Worm (Caenorhabditis elegans) whole organism, L4 larva: Measurements from ENCODE around the gene T10F2.5.
A peak's percentile ranks its signal among the peaks of the same experiment; 100 is the strongest.

Source experiments
- F10B5.3 ChIP-seq: sonication (generic microtip); optimal IDR thresholded peaks from 2 replicates; lab custom pipeline; 2016; ENCODE audit warnings: mild to moderate bottlenecking, missing genetic modification characterization, missing compliant biosample characterization
- F37D6.2 ChIP-seq: sonication (generic microtip); optimal IDR thresholded peaks from 2 replicates; lab custom pipeline; 2016; ENCODE audit warnings: mild to moderate bottlenecking, missing genetic modification characterization, missing compliant biosample characterization
- F44E2.7 ChIP-seq: fragments of 200-800 bp; sonication (Bioruptor generic); IDR thresholded peaks from 2 replicates; pipeline ENCODE4 v2.1.2; 2022; ENCODE audit warnings: missing genetic modification characterization, missing compliant biosample characterization
- F49E8.2 ChIP-seq: sonication (generic microtip); optimal IDR thresholded peaks from 2 replicates; lab custom pipeline; 2016; ENCODE audit warnings: missing compliant biosample characterization, mild to moderate bottlenecking, missing genetic modification characterization, borderline replicate concordance
- Y5F2A.4 ChIP-seq: fragments of 200-800 bp; sonication (Bioruptor generic); optimal IDR thresholded peaks from 2 replicates; lab custom pipeline; 2018; ENCODE audit warnings: mild to moderate bottlenecking, missing genetic modification characterization, missing compliant biosample characterization
- Y75B8A.6 ChIP-seq: fragments of 200-800 bp; sonication (Bioruptor generic); IDR thresholded peaks from 2 replicates; pipeline ENCODE4 v1.3.6; 2022; ENCODE audit warnings: missing genetic modification reagents, missing genetic modification characterization, missing compliant biosample characterization
- ZK337.2 ChIP-seq: fragments of 200-800 bp; sonication (Bioruptor generic); IDR thresholded peaks from 2 replicates; pipeline ENCODE4 v1.3.6; 2022; ENCODE audit warnings: missing genetic modification reagents, missing genetic modification characterization, missing compliant biosample characterization
- aha-1 ChIP-seq: fragments of 150-350 bp; peaks from one replicate; lab custom pipeline; 2014; ENCODE audit warnings: missing biosample characterization, missing genetic modification characterization
- arid-1 ChIP-seq: fragments of 200-800 bp; sonication (Bioruptor generic); conservative IDR thresholded peaks from 2 replicates; pipeline ENCODE4 v1.3.6; 2022; ENCODE audit warnings: missing genetic modification reagents, missing genetic modification characterization, missing compliant biosample characterization
- daf-16 ChIP-seq, 3 experiments: sonication (generic microtip); optimal IDR thresholded peaks; 2 replicates each; lab custom pipeline; 2016 to 2017; ENCODE audit warnings: missing genetic modification characterization in 3 of 3, missing genetic modification reagents in 3 of 3, mild to moderate bottlenecking in 2 of 3, missing compliant biosample characterization in 2 of 3, missing biosample characterization in 1 of 3, moderate library complexity in 1 of 3
- dmd-6 ChIP-seq: fragments of 200-800 bp; sonication (Bioruptor generic); IDR thresholded peaks from 2 replicates; pipeline ENCODE4 v1.3.6; 2022; ENCODE audit warnings: missing genetic modification reagents, missing genetic modification characterization, missing compliant biosample characterization
- dpl-1 ChIP-seq: fragments of 150-350 bp; optimal IDR thresholded peaks from 2 replicates; lab custom pipeline; 2014; ENCODE audit warnings: missing biosample characterization, missing genetic modification reagents, missing genetic modification characterization
- duxl-1 ChIP-seq: sonication (generic microtip); optimal IDR thresholded peaks from 2 replicates; lab custom pipeline; 2016; ENCODE audit warnings: mild to moderate bottlenecking, missing genetic modification characterization, moderate library complexity, missing compliant biosample characterization; ENCODE audit not compliant: poor library complexity
- dve-1 ChIP-seq: sonication (generic microtip); optimal IDR thresholded peaks from 2 replicates; lab custom pipeline; 2017; ENCODE audit warnings: antibody characterized with exemption, mild to moderate bottlenecking, missing genetic modification characterization, missing compliant biosample characterization; ENCODE audit not compliant: insufficient read depth
- egl-27 ChIP-seq: sonication (generic microtip); optimal IDR thresholded peaks from 3 replicates; lab custom pipeline; 2017; ENCODE audit warnings: missing biosample characterization, missing genetic modification reagents, missing genetic modification characterization
- fkh-10 ChIP-seq: fragments of 150-350 bp; optimal IDR thresholded peaks from 2 replicates; lab custom pipeline; 2014; ENCODE audit warnings: missing biosample characterization, missing genetic modification reagents, missing genetic modification characterization
- fos-1 ChIP-seq: fragments of 150-350 bp; optimal IDR thresholded peaks from 2 replicates; lab custom pipeline; 2014; ENCODE audit warnings: missing biosample characterization, missing genetic modification characterization
- hlh-11 ChIP-seq: fragments of 200-800 bp; sonication (Bioruptor generic); optimal IDR thresholded peaks from 2 replicates; lab custom pipeline; 2018; ENCODE audit warnings: mild to moderate bottlenecking, missing genetic modification characterization, missing compliant biosample characterization
- hlh-30 ChIP-seq: sonication (generic microtip); optimal IDR thresholded peaks from 2 replicates; lab custom pipeline; 2017; ENCODE audit warnings: antibody characterized with exemption, mild to moderate bottlenecking, missing genetic modification characterization, missing compliant biosample characterization; ENCODE audit not compliant: insufficient read depth
- hmg-1.1 ChIP-seq: fragments of 200-800 bp; sonication (Bioruptor generic); IDR thresholded peaks from 2 replicates; pipeline ENCODE4 v1.3.6; 2022; ENCODE audit warnings: missing genetic modification reagents, missing genetic modification characterization, missing compliant biosample characterization
- lin-13 ChIP-seq: fragments of 150-350 bp; optimal IDR thresholded peaks from 2 replicates; lab custom pipeline; 2014; ENCODE audit warnings: missing biosample characterization, missing genetic modification reagents, missing genetic modification characterization
- lin-15B ChIP-seq: fragments of 150-350 bp; sonication (generic microtip); optimal IDR thresholded peaks from 3 replicates; lab custom pipeline; 2014; ENCODE audit warnings: missing biosample characterization, missing genetic modification characterization
- lin-29 ChIP-seq: fragments of 200-800 bp; sonication (Bioruptor generic); IDR thresholded peaks from 2 replicates; pipeline ENCODE4 v1.3.6; 2022; ENCODE audit warnings: missing genetic modification reagents, missing genetic modification characterization, missing compliant biosample characterization
- lin-38 ChIP-seq: fragments of 200-800 bp; sonication (Bioruptor generic); IDR thresholded peaks from 2 replicates; pipeline ENCODE4 v1.3.6; 2022; ENCODE audit warnings: missing genetic modification reagents, missing genetic modification characterization, missing compliant biosample characterization
- lsy-2 ChIP-seq, 2 experiments: fragments of 150-350 bp in 1 of 2; sonication (generic microtip) in 1 of 2; optimal IDR thresholded peaks; 2 replicates each; lab custom pipeline; 2014 to 2017; ENCODE audit warnings: missing biosample characterization in 2 of 2, missing genetic modification characterization in 2 of 2
- mdl-1 ChIP-seq, 2 experiments: fragments of 150-350 bp in 1 of 2; sonication (generic microtip) in 1 of 2; optimal IDR thresholded peaks; 2 replicates each; lab custom pipeline; 2014 to 2017; ENCODE audit warnings: missing biosample characterization in 2 of 2, missing genetic modification characterization in 2 of 2
- mdt-29 ChIP-seq: fragments of 200-800 bp; sonication (Bioruptor generic); IDR thresholded peaks from 2 replicates; pipeline ENCODE4 v1.3.6; 2022; ENCODE audit warnings: missing genetic modification reagents, missing genetic modification characterization, missing compliant biosample characterization
- mxl-2 ChIP-seq: fragments of 200-800 bp; sonication (Bioruptor generic); conservative IDR thresholded peaks from 2 replicates; pipeline ENCODE4 v1.3.6; 2022; ENCODE audit warnings: missing genetic modification reagents, missing genetic modification characterization, missing compliant biosample characterization
- mxl-3 ChIP-seq: fragments of 200-800 bp; sonication (Bioruptor generic); optimal IDR thresholded peaks from 2 replicates; lab custom pipeline; 2018; ENCODE audit warnings: mild to moderate bottlenecking, missing genetic modification characterization, missing compliant biosample characterization
- nhr-25 ChIP-seq: sonication (generic microtip); optimal IDR thresholded peaks from 2 replicates; lab custom pipeline; 2017; ENCODE audit warnings: missing genetic modification characterization, mild to moderate bottlenecking, missing compliant biosample characterization, antibody characterized with exemption, moderate library complexity, borderline replicate concordance; ENCODE audit not compliant: insufficient read depth
- nhr-28 ChIP-seq: fragments of 150-350 bp; optimal IDR thresholded peaks from 2 replicates; lab custom pipeline; 2014; ENCODE audit warnings: missing biosample characterization, missing genetic modification characterization
- nhr-6 ChIP-seq: fragments of 150-350 bp; optimal IDR thresholded peaks from 2 replicates; lab custom pipeline; 2014; ENCODE audit warnings: missing biosample characterization, missing genetic modification characterization
- pqm-1 ChIP-seq: sonication (generic microtip); optimal IDR thresholded peaks from 2 replicates; lab custom pipeline; 2017; ENCODE audit warnings: missing biosample characterization, missing genetic modification characterization
- spr-1 ChIP-seq: sonication (generic microtip); optimal IDR thresholded peaks from 2 replicates; lab custom pipeline; 2016; ENCODE audit warnings: mild to moderate bottlenecking, missing genetic modification characterization, missing compliant biosample characterization
- unc-62 ChIP-seq, 3 experiments: fragments of 150-350 bp in 1 of 3; sonication (generic microtip); optimal IDR thresholded peaks in 2 of 3; peaks in 1 of 3; 1 replicate in 1 of 3; 2 replicates in 2 of 3; lab custom pipeline; 2014 to 2017; ENCODE audit warnings: missing biosample characterization in 3 of 3, missing genetic modification characterization in 3 of 3, missing genetic modification reagents in 3 of 3, missing genotype in 1 of 3
- zfp-2 ChIP-seq: sonication (generic microtip); optimal IDR thresholded peaks from 2 replicates; lab custom pipeline; 2016; ENCODE audit warnings: mild to moderate bottlenecking, missing genetic modification characterization, missing compliant biosample characterization
- zfp-3 ChIP-seq: fragments of 200-800 bp; sonication (Bioruptor generic); conservative IDR thresholded peaks from 2 replicates; pipeline ENCODE4 v1.3.6; 2022; ENCODE audit warnings: missing genetic modification reagents, missing genetic modification characterization, missing compliant biosample characterization
- ztf-7 ChIP-seq: fragments of 150-350 bp; optimal IDR thresholded peaks from 2 replicates; lab custom pipeline; 2014; ENCODE audit warnings: missing biosample characterization, missing genetic modification characterization

Gene T10F2.5

DNA sequence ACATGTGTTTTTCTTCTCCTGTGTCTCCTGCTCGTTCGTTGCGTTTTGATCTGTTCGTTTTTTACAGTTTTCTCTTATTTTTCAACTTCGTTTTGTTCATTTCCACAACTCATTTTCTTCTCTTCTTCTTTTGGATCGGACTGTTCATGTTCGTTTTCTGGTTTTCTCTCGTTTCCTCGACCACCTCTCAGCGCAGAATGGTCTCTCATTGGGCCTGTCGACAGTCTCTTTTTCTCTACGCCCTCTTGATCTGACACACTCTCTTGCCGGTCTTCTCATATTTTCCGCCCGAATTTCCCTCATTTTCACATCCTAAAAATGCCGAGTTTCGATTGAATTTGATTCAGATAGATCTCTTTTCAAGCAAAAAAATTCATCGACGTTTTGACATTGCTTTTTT lies 22.2 kb upstream of the T10F2.5 start:
- TF ChIP-seq lin-13 (GFP tag; lab: Kevin White, UChicago) (no peak), aha-1 (tag; lab: Kevin White, UChicago) (peak; percentile 5), nhr-28 (tag; lab: Kevin White, UChicago) (peak; percentile 4)

DNA sequence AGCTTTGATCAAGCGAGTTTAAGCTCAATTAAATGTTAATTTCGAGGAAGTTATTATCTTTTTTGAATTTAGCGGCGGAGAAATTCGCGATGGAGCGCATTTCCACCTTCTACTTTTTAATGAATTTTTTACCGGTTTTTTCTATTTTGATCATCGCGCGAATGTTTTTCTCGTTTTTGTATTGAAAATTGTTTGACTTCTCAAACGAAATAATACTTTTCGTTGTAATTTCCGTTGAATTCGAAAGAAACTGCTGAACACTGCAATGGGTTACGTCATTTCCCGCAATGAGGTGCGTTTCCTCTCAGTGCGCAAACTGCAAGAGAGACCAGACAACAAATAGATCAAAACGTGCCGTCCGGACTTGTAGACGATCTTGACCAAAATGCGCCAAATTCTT lies 21.8 kb upstream of the T10F2.5 start:
- peak in 1 of 2 experiments; percentile 38 for TF ChIP-seq mdl-1 (tag; optimal IDR thresholded peaks at IDR 0.05; lab: Kevin White, UChicago)
- peak; percentile 19 for TF ChIP-seq hlh-11 (tag; lab: Kevin White, UChicago)
- TF ChIP-seq pqm-1 (tag; lab: Kevin White, UChicago) = no peak
- TF ChIP-seq dpl-1 (GFP tag; lab: Kevin White, UChicago) = peak; percentile 1
- no peak for TF ChIP-seq ztf-7 (tag; lab: Kevin White, UChicago)
- no peak for TF ChIP-seq ZK337.2 (GFP tag; lab: Robert Waterston, UW)
- no peak for TF ChIP-seq spr-1 (tag; lab: Kevin White, UChicago)
- TF ChIP-seq mxl-3 (GFP tag; lab: Kevin White, UChicago) = peak; percentile 18
- TF ChIP-seq lin-38 = peak; percentile 72
- TF ChIP-seq hlh-30 (tag; lab: Kevin White, UChicago) = peak; percentile 10
- TF ChIP-seq zfp-2 (tag; lab: Kevin White, UChicago) = no peak
- TF ChIP-seq lin-15B (tag; lab: Kevin White, UChicago) = no peak
- TF ChIP-seq nhr-6 (tag; lab: Kevin White, UChicago) = no peak
- TF ChIP-seq, all 104 proteins: peak for 6

DNA sequence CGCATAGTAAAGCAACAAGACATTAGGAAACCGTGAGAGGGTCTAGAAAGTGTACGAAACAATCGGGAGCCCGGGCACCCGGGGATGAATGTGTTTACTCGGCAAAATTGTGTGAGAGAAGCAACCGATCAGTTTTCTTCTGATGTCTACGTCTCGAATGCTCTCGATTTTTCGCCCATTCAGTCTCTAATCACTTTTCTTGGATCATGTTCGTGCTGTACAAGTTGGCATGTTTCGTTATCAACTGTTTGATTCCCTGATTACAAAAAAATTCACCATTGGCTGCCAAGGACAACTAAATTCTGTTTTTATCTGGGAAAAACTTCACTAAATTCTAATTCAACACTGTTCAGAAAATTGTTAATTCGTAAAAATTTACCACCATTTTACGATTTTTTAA lies 21.2 kb upstream of the T10F2.5 start:
- no peak for TF ChIP-seq arid-1 (GFP tag; lab: Robert Waterston, UW)
- TF ChIP-seq Y5F2A.4 (GFP tag; lab: Kevin White, UChicago) = no peak
- no peak for TF ChIP-seq duxl-1 (tag; lab: Kevin White, UChicago)
- TF ChIP-seq mdt-29 (GFP tag; lab: Robert Waterston, UW) = no peak
- peak in 1 of 2 experiments; percentile 76 for TF ChIP-seq unc-62 (GFP tag; optimal IDR thresholded peaks at IDR 0.05 in 1 of 2; lab: Kevin White, UChicago)
- no peak for TF ChIP-seq unc-62 (tag; optimal IDR thresholded peaks at IDR 0.05; lab: Kevin White, UChicago)
- TF ChIP-seq zfp-3 (GFP tag; lab: Robert Waterston, UW) = no peak
- TF ChIP-seq mdl-1 (tag; optimal IDR thresholded peaks at IDR 0.05; lab: Kevin White, UChicago) = no peak
- peak; percentile 31 for TF ChIP-seq nhr-28 (tag; lab: Kevin White, UChicago)
- TF ChIP-seq F44E2.7 (GFP tag; lab: Robert Waterston, UW) = no peak
- no peak for TF ChIP-seq F49E8.2 (tag; lab: Kevin White, UChicago)
- no peak for TF ChIP-seq egl-27 (tag; lab: Kevin White, UChicago)
- TF ChIP-seq Y75B8A.6 (GFP tag; lab: Robert Waterston, UW) = no peak
- TF ChIP-seq mxl-2 (GFP tag; lab: Robert Waterston, UW) = no peak
- peak; percentile 22 for TF ChIP-seq aha-1 (tag; lab: Kevin White, UChicago)
- no peak for TF ChIP-seq F37D6.2 (tag; lab: Kevin White, UChicago)
- peak; percentile 20 for TF ChIP-seq dve-1
- TF ChIP-seq fkh-10 (GFP tag; lab: Kevin White, UChicago) = no peak
- TF ChIP-seq dmd-6 (GFP tag; lab: Robert Waterston, UW) = peak; percentile 46
- no peak for TF ChIP-seq lin-29 (GFP tag; lab: Robert Waterston, UW)
- TF ChIP-seq hmg-1.1 = no peak
- TF ChIP-seq daf-16 (GFP tag; optimal IDR thresholded peaks at IDR 0.05; lab: Kevin White, UChicago) = no peak
- peak; percentile 51 for TF ChIP-seq daf-16 (tag; optimal IDR thresholded peaks at IDR 0.05; lab: Kevin White, UChicago)
- no peak for TF ChIP-seq fos-1 (tag; lab: Kevin White, UChicago)
- TF ChIP-seq F10B5.3 (tag; lab: Kevin White, UChicago) = no peak
- TF ChIP-seq lsy-2 (tag; optimal IDR thresholded peaks at IDR 0.05; lab: Kevin White, UChicago) = no peak
- TF ChIP-seq nhr-25 (tag; lab: Kevin White, UChicago) = no peak
- peak; percentile 9 for TF ChIP-seq pqm-1 (tag; lab: Kevin White, UChicago)
- peak; percentile 34 for TF ChIP-seq hlh-11 (tag; lab: Kevin White, UChicago)
